Worm (Caenorhabditis elegans) whole organism, L1 larva: Measurements from ENCODE around the gene F46B6.10.

Experiments
- C16A3.4 ChIP-seq: fragments of 150-350 bp; optimal IDR thresholded peaks from 2 replicates; lab custom pipeline; 2014; ENCODE audit warnings: missing biosample characterization, missing genetic modification characterization
- F16B12.6 ChIP-seq: fragments of 150-350 bp; optimal IDR thresholded peaks from 2 replicates; lab custom pipeline; 2014; ENCODE audit warnings: missing biosample characterization, missing genetic modification characterization
- Y116A8C.19 ChIP-seq: sonication (generic microtip); optimal IDR thresholded peaks from 2 replicates; lab custom pipeline; 2016; ENCODE audit warnings: missing compliant biosample characterization, missing genetic modification characterization, borderline replicate concordance
- aha-1 ChIP-seq: fragments of 150-350 bp; optimal IDR thresholded peaks from 2 replicates; lab custom pipeline; 2014; ENCODE audit warnings: missing biosample characterization, missing genetic modification characterization
- aly-2 ChIP-seq: fragments of 150-350 bp; optimal IDR thresholded peaks from 2 replicates; lab custom pipeline; 2014; ENCODE audit warnings: missing biosample characterization, missing genetic modification characterization
- ama-1 ChIP-seq: fragments of 150-350 bp; optimal IDR thresholded peaks from 2 replicates; lab custom pipeline; 2014
- ceh-63 ChIP-seq: fragments of 200-800 bp; sonication (Bioruptor generic); optimal IDR thresholded peaks from 2 replicates; lab custom pipeline; 2018; ENCODE audit warnings: mild to moderate bottlenecking, missing genetic modification characterization, missing compliant biosample characterization
- ceh-8 ChIP-seq: fragments of 200-800 bp; sonication (Bioruptor generic); optimal IDR thresholded peaks from 2 replicates; lab custom pipeline; 2018; ENCODE audit warnings: mild to moderate bottlenecking, missing genetic modification characterization, moderate library complexity, missing compliant biosample characterization
- ceh-88 ChIP-seq: fragments of 200-800 bp; sonication (Bioruptor generic); IDR thresholded peaks from 2 replicates; pipeline ENCODE4 v1.3.6; 2022; ENCODE audit warnings: missing genetic modification characterization, missing compliant biosample characterization
- ceh-90 ChIP-seq: sonication (generic microtip); optimal IDR thresholded peaks from 2 replicates; lab custom pipeline; 2016; ENCODE audit warnings: missing genetic modification characterization, missing compliant biosample characterization
- ces-1 ChIP-seq: fragments of 150-350 bp; optimal IDR thresholded peaks from 2 replicates; lab custom pipeline; 2014; ENCODE audit warnings: missing biosample characterization, missing genetic modification reagents, missing genetic modification characterization
- dpl-1 ChIP-seq, 3 experiments: fragments of 150-350 bp in 2 of 3; sonication (generic microtip) in 1 of 3; optimal IDR thresholded peaks; 2 replicates each; lab custom pipeline; 2014 to 2017; ENCODE audit warnings: missing biosample characterization in 3 of 3, missing genetic modification characterization in 3 of 3, missing genetic modification reagents in 3 of 3
- dsc-1 ChIP-seq: sonication (generic microtip); optimal IDR thresholded peaks from 2 replicates; lab custom pipeline; 2016; ENCODE audit warnings: mild to moderate bottlenecking, missing genetic modification characterization, missing compliant biosample characterization
- efl-1 ChIP-seq, 4 experiments: fragments of 150-350 bp; optimal IDR thresholded peaks in 3 of 4; peaks in 1 of 4; 1 replicate in 1 of 4; 2 replicates in 3 of 4; lab custom pipeline; 2014; ENCODE audit warnings: missing biosample characterization in 2 of 4, missing genetic modification characterization in 2 of 4, missing genetic modification reagents in 2 of 4
- efl-3 ChIP-seq: fragments of 200-800 bp; sonication (Bioruptor generic); optimal IDR thresholded peaks from 2 replicates; lab custom pipeline; 2018; ENCODE audit warnings: mild to moderate bottlenecking, missing genetic modification characterization, missing compliant biosample characterization
- egl-13 ChIP-seq: sonication (generic microtip); optimal IDR thresholded peaks from 2 replicates; lab custom pipeline; 2016; ENCODE audit warnings: missing genotype, missing genetic modification reagents, missing genetic modification characterization, missing compliant biosample characterization
- fkh-10 ChIP-seq: sonication (generic microtip); optimal IDR thresholded peaks from 2 replicates; lab custom pipeline; 2017; ENCODE audit warnings: missing biosample characterization, missing genetic modification reagents, missing genetic modification characterization
- fkh-4 ChIP-seq: sonication (generic microtip); optimal IDR thresholded peaks from 2 replicates; lab custom pipeline; 2016; ENCODE audit warnings: missing compliant biosample characterization, missing genetic modification characterization, borderline replicate concordance
- fkh-8 ChIP-seq: sonication (generic microtip); optimal IDR thresholded peaks from 2 replicates; lab custom pipeline; 2016; ENCODE audit warnings: mild to moderate bottlenecking, missing genetic modification characterization, missing compliant biosample characterization
- hpl-2 ChIP-seq: fragments of 150-350 bp; optimal IDR thresholded peaks from 2 replicates; lab custom pipeline; 2014; ENCODE audit warnings: missing biosample characterization, missing genetic modification reagents, missing genetic modification characterization
- irx-1 ChIP-seq: sonication (generic microtip); optimal IDR thresholded peaks from 2 replicates; lab custom pipeline; 2016; ENCODE audit warnings: missing genetic modification characterization, missing compliant biosample characterization
- isw-1 ChIP-seq: fragments of 200-800 bp; sonication (Bioruptor generic); IDR thresholded peaks from 2 replicates; pipeline ENCODE4 v1.3.6; 2022; ENCODE audit warnings: missing genetic modification characterization, missing compliant biosample characterization
- lin-13 ChIP-seq: fragments of 150-350 bp; optimal IDR thresholded peaks from 2 replicates; lab custom pipeline; 2014; ENCODE audit warnings: missing biosample characterization, missing genetic modification reagents, missing genetic modification characterization
- lin-14 ChIP-seq: fragments of 200-800 bp; sonication (Bioruptor generic); optimal IDR thresholded peaks from 2 replicates; lab custom pipeline; 2018; ENCODE audit warnings: mild to moderate bottlenecking, missing genetic modification characterization, moderate library complexity, missing compliant biosample characterization
- lin-15B ChIP-seq: fragments of 150-350 bp; sonication (generic microtip); optimal IDR thresholded peaks from 3 replicates; lab custom pipeline; 2014; ENCODE audit warnings: missing biosample characterization, missing genetic modification characterization
- lin-35 ChIP-seq, 2 experiments: fragments of 150-350 bp; optimal IDR thresholded peaks; 2 replicates each; lab custom pipeline; 2014; ENCODE audit warnings: missing biosample characterization in 2 of 2, missing genetic modification characterization in 2 of 2, missing genetic modification reagents in 2 of 2
- lin-39 ChIP-seq: fragments of 150-350 bp; optimal IDR thresholded peaks from 2 replicates; lab custom pipeline; 2014; ENCODE audit warnings: missing biosample characterization, missing genetic modification reagents, missing genetic modification characterization
- lir-3 ChIP-seq: sonication (generic microtip); optimal IDR thresholded peaks from 2 replicates; lab custom pipeline; 2016; ENCODE audit warnings: mild to moderate bottlenecking, missing genetic modification characterization, moderate library complexity, missing compliant biosample characterization; ENCODE audit not compliant: poor library complexity
- lsy-2 ChIP-seq, 2 experiments: fragments of 150-350 bp; optimal IDR thresholded peaks; 2 replicates each; lab custom pipeline; 2014; ENCODE audit warnings: missing biosample characterization in 2 of 2, missing genetic modification characterization in 2 of 2
- mep-1 ChIP-seq: fragments of 150-350 bp; optimal IDR thresholded peaks from 2 replicates; lab custom pipeline; 2014; ENCODE audit warnings: missing biosample characterization, missing genetic modification characterization
- nhr-11 ChIP-seq: fragments of 150-350 bp; optimal IDR thresholded peaks from 2 replicates; lab custom pipeline; 2014; ENCODE audit warnings: missing biosample characterization, missing genetic modification characterization
- nhr-12 ChIP-seq: sonication (generic microtip); optimal IDR thresholded peaks from 2 replicates; lab custom pipeline; 2017; ENCODE audit warnings: missing biosample characterization, missing genetic modification characterization
- nhr-19 ChIP-seq: fragments of 200-800 bp; sonication (Bioruptor generic); conservative IDR thresholded peaks from 2 replicates; pipeline ENCODE4 v1.3.6; 2022; ENCODE audit warnings: missing genetic modification characterization, missing compliant biosample characterization
- nhr-237 ChIP-seq: fragments of 150-350 bp; optimal IDR thresholded peaks from 2 replicates; lab custom pipeline; 2014; ENCODE audit warnings: missing biosample characterization, missing genetic modification characterization
- nhr-76 ChIP-seq: sonication (generic microtip); optimal IDR thresholded peaks from 2 replicates; lab custom pipeline; 2017; ENCODE audit warnings: missing biosample characterization, missing genetic modification characterization
- nhr-84 ChIP-seq: sonication (generic microtip); optimal IDR thresholded peaks from 2 replicates; lab custom pipeline; 2017; ENCODE audit warnings: missing biosample characterization, missing genetic modification characterization
- nhr-85 ChIP-seq: sonication (generic microtip); peaks from one replicate; lab custom pipeline; 2016; ENCODE audit warnings: missing genetic modification characterization, inconsistent platforms, missing compliant biosample characterization
- nhr-90 ChIP-seq: sonication (generic microtip); optimal IDR thresholded peaks from 2 replicates; lab custom pipeline; 2016; ENCODE audit warnings: mild to moderate bottlenecking, missing genetic modification characterization, missing compliant biosample characterization; ENCODE audit not compliant: poor library complexity
- pax-3 ChIP-seq: fragments of 200-800 bp; sonication (Bioruptor generic); optimal IDR thresholded peaks from 2 replicates; lab custom pipeline; 2018; ENCODE audit warnings: mild to moderate bottlenecking, missing genetic modification characterization, moderate library complexity, missing compliant biosample characterization
- pqm-1 ChIP-seq: sonication (generic microtip); optimal IDR thresholded peaks from 3 replicates; lab custom pipeline; 2017; ENCODE audit warnings: missing biosample characterization, missing genetic modification characterization
- skn-1 ChIP-seq: fragments of 150-350 bp; optimal IDR thresholded peaks from 2 replicates; lab custom pipeline; 2014; ENCODE audit warnings: missing biosample characterization, missing genetic modification characterization
- snu-23 ChIP-seq: sonication (generic microtip); optimal IDR thresholded peaks from 2 replicates; lab custom pipeline; 2016; ENCODE audit warnings: missing genetic modification characterization, missing compliant biosample characterization
- sox-4 ChIP-seq: sonication (generic microtip); optimal IDR thresholded peaks from 2 replicates; lab custom pipeline; 2016; ENCODE audit warnings: missing genetic modification characterization, missing compliant biosample characterization
- swsn-7 ChIP-seq: sonication (generic microtip); optimal IDR thresholded peaks from 2 replicates; lab custom pipeline; 2016; ENCODE audit warnings: missing genetic modification characterization, missing compliant biosample characterization
- tlp-1 ChIP-seq: fragments of 150-350 bp; optimal IDR thresholded peaks from 2 replicates; lab custom pipeline; 2014; ENCODE audit warnings: missing biosample characterization, missing genetic modification characterization
- unc-130 ChIP-seq: fragments of 150-350 bp; optimal IDR thresholded peaks from 2 replicates; lab custom pipeline; 2017; ENCODE audit warnings: missing biosample characterization, missing genetic modification characterization, inconsistent platforms
- unc-30 ChIP-seq: sonication (generic microtip); optimal IDR thresholded peaks from 2 replicates; lab custom pipeline; 2017; ENCODE audit warnings: missing biosample characterization, missing genetic modification characterization
- unc-62 ChIP-seq: fragments of 150-350 bp; optimal IDR thresholded peaks from 2 replicates; lab custom pipeline; 2014; ENCODE audit warnings: missing biosample characterization, missing genetic modification reagents, missing genetic modification characterization
- unc-86 ChIP-seq: sonication (generic microtip); optimal IDR thresholded peaks from 2 replicates; lab custom pipeline; 2016; ENCODE audit warnings: missing genetic modification characterization, missing compliant biosample characterization
- zag-1 ChIP-seq: fragments of 150-350 bp; optimal IDR thresholded peaks from 2 replicates; lab custom pipeline; 2014; ENCODE audit warnings: missing biosample characterization, missing genetic modification characterization
- zip-4 ChIP-seq: fragments of 200-800 bp; sonication (Bioruptor generic); optimal IDR thresholded peaks from 2 replicates; lab custom pipeline; 2018; ENCODE audit warnings: mild to moderate bottlenecking, missing genetic modification characterization, moderate library complexity, missing compliant biosample characterization
- ztf-11 ChIP-seq, 2 experiments: sonication (generic microtip); optimal IDR thresholded peaks; 2 replicates each; lab custom pipeline; 2016 to 2017; ENCODE audit warnings: missing genetic modification characterization in 2 of 2, missing biosample characterization in 1 of 2, missing compliant biosample characterization in 1 of 2
- ztf-4 ChIP-seq: fragments of 150-350 bp; optimal IDR thresholded peaks from 2 replicates; lab custom pipeline; 2014; ENCODE audit warnings: missing biosample characterization, missing genetic modification characterization

The F46B6.10 gene

ce11 chrV:9767941-9768340, 33.9 kb downstream of the F46B6.10 start:
- no peak for TF ChIP-seq ceh-88
- TF ChIP-seq snu-23 (GFP tag; lab: Kevin White, UChicago) = no peak
- no peak for TF ChIP-seq aly-2 (tag; lab: Kevin White, UChicago)
- TF ChIP-seq lin-39 (tag; lab: Kevin White, UChicago) = no peak
- TF ChIP-seq irx-1 (tag; lab: Kevin White, UChicago) = no peak
- no peak for TF ChIP-seq lin-15B (tag; lab: Kevin White, UChicago)
- no peak for TF ChIP-seq lir-3 (tag; lab: Kevin White, UChicago)
- TF ChIP-seq ztf-4 (tag; lab: Kevin White, UChicago) = no peak
- no peak for TF ChIP-seq ama-1 (lab: Kevin White, UChicago)
- TF ChIP-seq nhr-19 (GFP tag; lab: Robert Waterston, UW) = no peak
- TF ChIP-seq isw-1 = no peak
- TF ChIP-seq C16A3.4 (tag; lab: Kevin White, UChicago) = no peak
- TF ChIP-seq zag-1 (tag; lab: Kevin White, UChicago) = no peak
- TF ChIP-seq tlp-1 (tag; lab: Kevin White, UChicago) = no peak
- TF ChIP-seq nhr-237 = no peak
- no peak for TF ChIP-seq efl-3 (GFP tag; lab: Kevin White, UChicago)
- no peak for TF ChIP-seq mep-1
- TF ChIP-seq skn-1 (tag; lab: Kevin White, UChicago) = no peak
- TF ChIP-seq ceh-63 (GFP tag; lab: Kevin White, UChicago) = no peak
- TF ChIP-seq unc-62 (GFP tag; lab: Kevin White, UChicago) = no peak
- TF ChIP-seq lin-14 (GFP tag; lab: Kevin White, UChicago) = peak; percentile 22
- TF ChIP-seq ceh-90 (tag; lab: Kevin White, UChicago) = no peak
- no peak for TF ChIP-seq fkh-8 (tag; lab: Kevin White, UChicago)
- no peak for TF ChIP-seq dpl-1 (GFP tag; optimal IDR thresholded peaks at IDR 0.05; lab: Kevin White, UChicago)
- peak; percentile 34 for TF ChIP-seq fkh-10 (GFP tag; lab: Kevin White, UChicago)
- TF ChIP-seq Y116A8C.19 (tag; lab: Kevin White, UChicago) = no peak
- no peak for TF ChIP-seq F16B12.6 (tag; lab: Kevin White, UChicago)
- no peak for TF ChIP-seq nhr-90
- no peak for TF ChIP-seq hpl-2
- no peak for TF ChIP-seq nhr-76
- TF ChIP-seq unc-86 = no peak
- no peak for TF ChIP-seq efl-1 (optimal IDR thresholded peaks at IDR 0.05; lab: Kevin White, UChicago)
- peak in 1 of 2 experiments; percentile 58 for TF ChIP-seq efl-1 (GFP tag; optimal IDR thresholded peaks at IDR 0.05 in 1 of 2; lab: Kevin White, UChicago)
- TF ChIP-seq ces-1 = peak; percentile 97
- TF ChIP-seq dsc-1 (tag; lab: Kevin White, UChicago) = no peak
- no peak for TF ChIP-seq unc-30 (tag; lab: Kevin White, UChicago)
- no peak for TF ChIP-seq nhr-11 (tag; lab: Kevin White, UChicago)

DNA sequence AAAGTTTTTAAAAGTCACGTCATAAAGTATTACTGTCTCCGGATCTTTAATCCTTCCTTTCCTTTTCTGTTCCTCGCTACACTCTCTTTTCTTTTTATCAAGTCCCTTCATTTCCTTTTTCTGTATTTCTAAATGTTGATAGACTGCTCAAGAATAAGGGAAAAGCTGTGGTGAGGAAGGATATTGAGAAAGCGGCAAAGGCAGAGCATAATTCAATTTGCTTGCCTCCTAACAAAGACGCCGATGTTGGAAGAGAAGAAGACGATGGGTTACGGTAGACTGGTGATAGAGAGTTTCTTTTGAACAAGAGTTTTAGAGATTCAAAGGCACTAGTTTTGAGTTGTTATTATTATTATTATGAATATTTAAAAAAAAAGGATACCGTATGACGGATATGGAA, 36.2 kb downstream of the F46B6.10 start:
- no peak for TF ChIP-seq F16B12.6 (tag; lab: Kevin White, UChicago)
- TF ChIP-seq egl-13 (tag; lab: Kevin White, UChicago) = no peak
- no peak for TF ChIP-seq dsc-1 (tag; lab: Kevin White, UChicago)
- no peak for TF ChIP-seq ama-1 (lab: Kevin White, UChicago)
- TF ChIP-seq unc-30 (tag; lab: Kevin White, UChicago) = no peak
- no peak for TF ChIP-seq ztf-11 (tag; optimal IDR thresholded peaks at IDR 0.05; lab: Kevin White, UChicago)
- no peak for TF ChIP-seq lir-3 (tag; lab: Kevin White, UChicago)
- no peak for TF ChIP-seq aha-1 (tag; lab: Kevin White, UChicago)
- TF ChIP-seq fkh-4 (tag; lab: Kevin White, UChicago) = no peak
- no peak for TF ChIP-seq sox-4 (tag; lab: Kevin White, UChicago)
- TF ChIP-seq nhr-84 (tag; lab: Kevin White, UChicago) = no peak
- TF ChIP-seq efl-3 (GFP tag; lab: Kevin White, UChicago) = no peak
- TF ChIP-seq lsy-2 (tag; optimal IDR thresholded peaks at IDR 0.05; lab: Kevin White, UChicago) = peak; percentile 48 to 85
- no peak for TF ChIP-seq nhr-19 (GFP tag; lab: Robert Waterston, UW)
- no peak for TF ChIP-seq skn-1 (tag; lab: Kevin White, UChicago)
- peak; percentile 15 for TF ChIP-seq swsn-7 (tag; lab: Kevin White, UChicago)
- TF ChIP-seq pqm-1 (tag; lab: Kevin White, UChicago) = no peak
- no peak for TF ChIP-seq zip-4 (GFP tag; lab: Kevin White, UChicago)
- TF ChIP-seq nhr-12 (tag; lab: Kevin White, UChicago) = no peak
- TF ChIP-seq lin-35 (GFP tag; optimal IDR thresholded peaks at IDR 0.05; lab: Kevin White, UChicago) = no peak
- TF ChIP-seq unc-130 (tag; lab: Kevin White, UChicago) = no peak
- TF ChIP-seq Y116A8C.19 (tag; lab: Kevin White, UChicago) = no peak
- no peak for TF ChIP-seq nhr-85 (tag; lab: Kevin White, UChicago)
- no peak for TF ChIP-seq pax-3 (tag; lab: Kevin White, UChicago)
- TF ChIP-seq ceh-8 (GFP tag; lab: Kevin White, UChicago) = no peak
- TF ChIP-seq nhr-237 = no peak
- peak; percentile 98 for TF ChIP-seq fkh-10 (GFP tag; lab: Kevin White, UChicago)
- no peak for TF ChIP-seq lin-13 (GFP tag; lab: Kevin White, UChicago)
